Fruit fly (Drosophila melanogaster) whole organism, embryonic: ENCODE results near the gene CG15213.
A peak's percentile ranks its signal among the peaks of the same experiment; 100 is the strongest.

Source experiments
- Bdp1 ChIP-seq: fragments of 200-800 bp; sonication (Bioruptor generic); optimal IDR thresholded peaks from 3 replicates; lab custom pipeline; 2016; ENCODE audit warnings: missing biosample characterization, missing genetic modification characterization
- Blimp-1 ChIP-seq: fragments of 200-800 bp; sonication (Bioruptor generic); optimal IDR thresholded peaks from 3 replicates; lab custom pipeline; 2018; ENCODE audit warnings: missing biosample characterization, missing genetic modification characterization, mild to moderate bottlenecking, moderate library complexity, missing genetic modification reagents
- CG10654 ChIP-seq: fragments of 200-800 bp; sonication (Bioruptor generic); optimal IDR thresholded peaks from 2 replicates; lab custom pipeline; 2016; ENCODE audit warnings: missing biosample characterization, missing genetic modification characterization
- CG12104 ChIP-seq: fragments of 200-800 bp; sonication (Bioruptor generic); optimal IDR thresholded peaks from 3 replicates; lab custom pipeline; 2016; ENCODE audit warnings: missing biosample characterization, missing genetic modification characterization
- CG12219 ChIP-seq: fragments of 200-800 bp; sonication (Bioruptor generic); optimal IDR thresholded peaks from 3 replicates; lab custom pipeline; 2018; ENCODE audit warnings: missing biosample characterization, mild to moderate bottlenecking, missing genetic modification characterization
- CG12299 ChIP-seq: fragments of 200-800 bp; sonication (Bioruptor generic); optimal IDR thresholded peaks from 2 replicates; lab custom pipeline; 2018; ENCODE audit warnings: missing biosample characterization, mild to moderate bottlenecking, missing genetic modification characterization
- CG14860 ChIP-seq: fragments of 200-800 bp; sonication (Bioruptor generic); IDR thresholded peaks from 3 replicates; pipeline ENCODE4 v1.3.6; 2022; ENCODE audit warnings: missing biosample characterization, missing genetic modification characterization; ENCODE audit not compliant: partially characterized antibody
- CG1529 ChIP-seq: fragments of 200-800 bp; sonication (Bioruptor generic); optimal IDR thresholded peaks from 3 replicates; lab custom pipeline; 2018; ENCODE audit warnings: missing biosample characterization, missing genetic modification characterization
- CG16779 ChIP-seq: fragments of 200-800 bp; sonication (Bioruptor generic); IDR thresholded peaks from 2 replicates; pipeline ENCODE4 v1.3.6; 2022; ENCODE audit warnings: missing biosample characterization, missing genetic modification characterization
- CG18619 ChIP-seq: fragments of 200-800 bp; sonication (Bioruptor generic); optimal IDR thresholded peaks from 3 replicates; lab custom pipeline; 2017; ENCODE audit warnings: missing biosample characterization, mild to moderate bottlenecking, missing genetic modification characterization
- CG30403 ChIP-seq: fragments of 200-800 bp; sonication (Bioruptor generic); optimal IDR thresholded peaks from 3 replicates; lab custom pipeline; 2016; ENCODE audit warnings: missing biosample characterization, missing genetic modification characterization
- CG3065 ChIP-seq: fragments of 200-800 bp; sonication (Bioruptor generic); optimal IDR thresholded peaks from 2 replicates; lab custom pipeline; 2016; ENCODE audit warnings: missing biosample characterization, missing genetic modification characterization
- CG34376 ChIP-seq: fragments of 200-800 bp; sonication (Bioruptor generic); optimal IDR thresholded peaks from 2 replicates; lab custom pipeline; 2018; ENCODE audit warnings: missing biosample characterization, mild to moderate bottlenecking, missing genetic modification characterization
- CG4820 ChIP-seq: fragments of 200-800 bp; sonication (Bioruptor generic); optimal IDR thresholded peaks from 3 replicates; lab custom pipeline; 2016; ENCODE audit warnings: missing biosample characterization, missing genetic modification characterization
- CG5245 ChIP-seq: fragments of 200-800 bp; sonication (Bioruptor generic); optimal IDR thresholded peaks from 3 replicates; lab custom pipeline; 2016; ENCODE audit warnings: missing biosample characterization, missing genetic modification characterization
- CG5953 ChIP-seq: fragments of 200-800 bp; sonication (Bioruptor generic); IDR thresholded peaks from 2 replicates; pipeline ENCODE4 v1.3.6; 2022; ENCODE audit warnings: missing biosample characterization, missing genetic modification characterization
- CG7839 ChIP-seq: fragments of 200-800 bp; sonication (Bioruptor generic); optimal IDR thresholded peaks from 3 replicates; lab custom pipeline; 2018; ENCODE audit warnings: missing biosample characterization, mild to moderate bottlenecking, missing genetic modification characterization, moderate library complexity
- CG7928 ChIP-seq: fragments of 200-800 bp; sonication (Bioruptor generic); optimal IDR thresholded peaks from 2 replicates; lab custom pipeline; 2017; ENCODE audit warnings: missing biosample characterization, mild to moderate bottlenecking, missing genetic modification characterization
- CG8089 ChIP-seq: fragments of 200-800 bp; sonication (Bioruptor generic); optimal IDR thresholded peaks from 3 replicates; lab custom pipeline; 2016; ENCODE audit warnings: missing biosample characterization, missing genetic modification characterization
- CHES-1-like ChIP-seq: fragments of 200-800 bp; sonication (Bioruptor generic); optimal IDR thresholded peaks from 2 replicates; lab custom pipeline; 2016; ENCODE audit warnings: missing biosample characterization, missing genetic modification characterization
- Chrac-16 ChIP-seq: fragments of 200-800 bp; sonication (Bioruptor generic); optimal IDR thresholded peaks from 3 replicates; lab custom pipeline; 2016; ENCODE audit warnings: missing biosample characterization, missing genetic modification characterization
- CoRest ChIP-seq: fragments of 200-800 bp; sonication (Bioruptor generic); optimal IDR thresholded peaks from 3 replicates; lab custom pipeline; 2018; ENCODE audit warnings: missing biosample characterization, mild to moderate bottlenecking, missing genetic modification characterization, moderate library complexity
- Doc3 ChIP-seq: fragments of 200-800 bp; sonication (Bioruptor generic); IDR thresholded peaks from 3 replicates; pipeline ENCODE4 v1.3.6; 2022; ENCODE audit warnings: missing biosample characterization, missing genetic modification characterization; ENCODE audit not compliant: partially characterized antibody
- E2f1 ChIP-seq: fragments of 200-800 bp; sonication (Bioruptor generic); IDR thresholded peaks from 2 replicates; pipeline ENCODE4 v1.3.6; 2022; ENCODE audit warnings: missing biosample characterization, missing genetic modification characterization
- Elba2 ChIP-seq: fragments of 200-800 bp; sonication (Bioruptor generic); optimal IDR thresholded peaks from 3 replicates; lab custom pipeline; 2016; ENCODE audit warnings: missing biosample characterization, missing genetic modification characterization
- Gsc ChIP-seq: fragments of 200-800 bp; sonication (Bioruptor generic); IDR thresholded peaks from 2 replicates; pipeline ENCODE4 v1.3.6; 2022; ENCODE audit warnings: missing biosample characterization, missing genetic modification characterization
- HmgZ ChIP-seq: fragments of 200-800 bp; sonication (Bioruptor generic); optimal IDR thresholded peaks from 2 replicates; lab custom pipeline; 2018; ENCODE audit warnings: missing biosample characterization, mild to moderate bottlenecking, missing genetic modification characterization
- Hr3 ChIP-seq: fragments of 200-800 bp; sonication (Bioruptor generic); optimal IDR thresholded peaks from 3 replicates; lab custom pipeline; 2016; ENCODE audit warnings: missing biosample characterization, missing genetic modification characterization
- Hr51 ChIP-seq, 2 experiments: fragments of 200-800 bp; sonication (Bioruptor generic); optimal IDR thresholded peaks; 2 replicates in 1 of 2; 3 replicates in 1 of 2; lab custom pipeline; 2016 to 2018; ENCODE audit warnings: missing biosample characterization in 2 of 2, missing genetic modification characterization in 2 of 2, mild to moderate bottlenecking in 1 of 2, moderate library complexity in 1 of 2
- Hsf ChIP-seq: fragments of 200-800 bp; sonication (Bioruptor generic); optimal IDR thresholded peaks from 3 replicates; lab custom pipeline; 2016; ENCODE audit warnings: missing biosample characterization, missing genetic modification characterization
- Jarid2 ChIP-seq: fragments of 200-800 bp; sonication (Bioruptor generic); optimal IDR thresholded peaks from 3 replicates; lab custom pipeline; 2017; ENCODE audit warnings: mild to moderate bottlenecking, missing biosample characterization, missing genetic modification reagents, missing genetic modification characterization
- Max ChIP-seq: fragments of 200-800 bp; sonication (Bioruptor generic); optimal IDR thresholded peaks from 2 replicates; lab custom pipeline; 2016; ENCODE audit warnings: missing biosample characterization, mild to moderate bottlenecking, missing genetic modification characterization
- NC2α ChIP-seq: fragments of 200-800 bp; sonication (Bioruptor generic); optimal IDR thresholded peaks from 2 replicates; lab custom pipeline; 2016; ENCODE audit warnings: missing biosample characterization, missing genetic modification characterization
- Nf-YA ChIP-seq: fragments of 200-800 bp; sonication (Bioruptor generic); IDR thresholded peaks from 2 replicates; pipeline ENCODE4 v1.3.6; 2022; ENCODE audit warnings: missing biosample characterization, missing genetic modification characterization
- Oli ChIP-seq: fragments of 200-800 bp; sonication (Bioruptor generic); optimal IDR thresholded peaks from 2 replicates; lab custom pipeline; 2018; ENCODE audit warnings: missing biosample characterization, mild to moderate bottlenecking, missing genetic modification characterization, moderate library complexity
- Optix ChIP-seq: fragments of 200-800 bp; sonication (Bioruptor generic); IDR thresholded peaks from 3 replicates; pipeline ENCODE4 v1.3.6; 2022; ENCODE audit warnings: missing biosample characterization, missing genetic modification characterization
- Ptx1 ChIP-seq: fragments of 200-800 bp; sonication (Bioruptor generic); IDR thresholded peaks from 2 replicates; pipeline ENCODE4 v1.3.6; 2022; ENCODE audit warnings: missing biosample characterization, missing genetic modification characterization
- TFAM ChIP-seq: fragments of 200-800 bp; sonication (Bioruptor generic); optimal IDR thresholded peaks from 2 replicates; lab custom pipeline; 2017; ENCODE audit warnings: missing biosample characterization, missing genetic modification characterization, inconsistent platforms
- aop ChIP-seq: fragments of 200-800 bp; sonication (Bioruptor generic); IDR thresholded peaks from 2 replicates; pipeline ENCODE4 v1.3.6; 2022; ENCODE audit warnings: missing biosample characterization, missing genetic modification characterization
- cad ChIP-seq: fragments of >200 bp; optimal IDR thresholded peaks from 2 replicates; lab custom pipeline; 2017; ENCODE audit warnings: missing biosample characterization, missing genetic modification characterization
- dati ChIP-seq: fragments of 200-800 bp; sonication (Bioruptor generic); IDR thresholded peaks from 2 replicates; pipeline ENCODE4 v1.3.6; 2022; ENCODE audit warnings: missing biosample characterization, missing genetic modification characterization
- disco-r ChIP-seq: fragments of 200-800 bp; sonication (Bioruptor generic); optimal IDR thresholded peaks from 2 replicates; lab custom pipeline; 2016; ENCODE audit warnings: missing biosample characterization, missing genetic modification characterization
- eyg ChIP-seq: fragments of 200-800 bp; sonication (Bioruptor generic); optimal IDR thresholded peaks from 3 replicates; lab custom pipeline; 2016; ENCODE audit warnings: missing biosample characterization, missing genetic modification characterization
- fu2 ChIP-seq: fragments of 200-800 bp; sonication (Bioruptor generic); optimal IDR thresholded peaks from 2 replicates; lab custom pipeline; 2016; ENCODE audit warnings: missing biosample characterization, missing genetic modification characterization
- pita ChIP-seq: fragments of 200-800 bp; sonication (Bioruptor generic); optimal IDR thresholded peaks from 2 replicates; lab custom pipeline; 2017; ENCODE audit warnings: missing biosample characterization, mild to moderate bottlenecking, missing genetic modification characterization
- pzg ChIP-seq: fragments of 200-800 bp; sonication (Bioruptor generic); optimal IDR thresholded peaks from 3 replicates; lab custom pipeline; 2018; ENCODE audit warnings: missing biosample characterization, mild to moderate bottlenecking, missing genetic modification characterization, moderate library complexity
- schlank ChIP-seq: fragments of 200-800 bp; sonication (Bioruptor generic); optimal IDR thresholded peaks from 2 replicates; lab custom pipeline; 2018; ENCODE audit warnings: missing biosample characterization, mild to moderate bottlenecking, missing genetic modification characterization
- tup ChIP-seq: fragments of 200-800 bp; sonication (Bioruptor generic); optimal IDR thresholded peaks from 2 replicates; lab custom pipeline; 2016; ENCODE audit warnings: missing biosample characterization, mild to moderate bottlenecking, missing genetic modification characterization, moderate library complexity
- unpg ChIP-seq: fragments of 200-800 bp; sonication (Bioruptor generic); optimal IDR thresholded peaks from 3 replicates; lab custom pipeline; 2018; ENCODE audit warnings: missing biosample characterization, mild to moderate bottlenecking, missing genetic modification characterization, moderate library complexity
- zen ChIP-seq: fragments of 200-800 bp; sonication (Bioruptor generic); optimal IDR thresholded peaks from 3 replicates; lab custom pipeline; 2018; ENCODE audit warnings: missing biosample characterization, mild to moderate bottlenecking, missing genetic modification characterization, moderate library complexity

Gene CG15213

DNA sequence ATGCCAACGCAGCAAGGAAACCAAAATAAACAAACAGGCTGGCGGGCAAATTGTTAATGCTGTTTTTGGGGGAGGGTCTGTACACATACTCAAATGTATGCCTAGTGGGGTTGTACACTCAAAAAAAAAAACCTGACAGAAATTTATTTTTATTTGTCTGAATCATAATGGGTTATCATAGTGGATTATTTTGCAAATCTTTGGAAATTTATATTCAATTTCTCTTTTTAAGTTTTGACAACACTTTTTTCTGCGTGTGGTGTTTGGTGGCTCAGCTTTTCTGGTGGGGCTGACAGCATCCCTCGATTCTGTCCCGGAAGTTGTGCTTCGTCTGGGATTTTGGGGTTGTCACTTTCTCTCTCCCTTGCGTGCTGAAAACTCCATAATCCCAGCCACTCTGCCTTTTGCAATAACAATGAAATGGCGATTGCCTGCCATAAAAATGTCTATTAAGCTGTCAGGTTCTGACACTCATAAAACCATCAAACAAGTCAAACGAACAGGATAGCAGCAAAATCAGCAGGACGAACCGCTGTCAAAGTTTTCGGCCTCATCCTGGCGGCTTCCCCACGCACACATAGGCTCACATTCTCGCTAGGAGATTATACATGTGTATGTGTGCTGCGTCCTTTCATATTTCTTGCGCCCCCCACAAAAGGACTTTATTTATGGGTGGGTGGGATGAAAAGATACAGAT lies 22.0 kb upstream of the CG15213 start (continued):
- peak; percentile 51 for TF ChIP-seq CG10654
- peak; percentile 17 for TF ChIP-seq eyg (GFP tag; lab: Kevin White, UChicago)
- TF ChIP-seq CG1529 (GFP tag; lab: Kevin White, UChicago) = peak; percentile 32
- peak; percentile 74 for TF ChIP-seq Blimp-1
- peak; percentile 54 to 85 for TF ChIP-seq Hr51 (GFP tag; optimal IDR thresholded peaks at IDR 0.05; lab: Kevin White, UChicago)
- peak; percentile 67 for TF ChIP-seq CG18619 (GFP tag; lab: Kevin White, UChicago)
- TF ChIP-seq NC2α (GFP tag; lab: Kevin White, UChicago) = peak; percentile 12
- TF ChIP-seq schlank (tag; lab: Kevin White, UChicago) = peak; percentile 54
- TF ChIP-seq CG5953 (GFP tag; lab: Robert Waterston, UW) = peak; percentile 77
- TF ChIP-seq tup (GFP tag; lab: Kevin White, UChicago) = peak; percentile 72
- TF ChIP-seq Ptx1 (GFP tag; lab: Robert Waterston, UW) = peak; percentile 87
- no peak for TF ChIP-seq Jarid2 (GFP tag; lab: Kevin White, UChicago)
- peak; percentile 79 for TF ChIP-seq CG34376 (GFP tag; lab: Kevin White, UChicago)
- peak; percentile 78 for TF ChIP-seq CG16779
- TF ChIP-seq aop (GFP tag; lab: Robert Waterston, UW) = peak; percentile 40; the same call in 1 of the 2 replicates
- peak; percentile 73 for TF ChIP-seq CG4820 (GFP tag; lab: Kevin White, UChicago)
- TF ChIP-seq dati (GFP tag; lab: Robert Waterston, UW) = no peak
- peak; percentile 55 for TF ChIP-seq Hr3 (GFP tag; lab: Kevin White, UChicago)
- TF ChIP-seq Optix (GFP tag; lab: Robert Waterston, UW) = no peak; the same call in 1 of the 3 replicates
- TF ChIP-seq pita (GFP tag; lab: Kevin White, UChicago) = no peak
- no peak for TF ChIP-seq cad (GFP tag; lab: Kevin White, UChicago)
- peak; percentile 81 for TF ChIP-seq E2f1 (GFP tag; lab: Robert Waterston, UW)
- peak; percentile 55 for TF ChIP-seq CG12219 (GFP tag; lab: Kevin White, UChicago)
- no peak for TF ChIP-seq zen (tag; lab: Kevin White, UChicago)
- peak; percentile 67 for TF ChIP-seq fu2 (GFP tag; lab: Kevin White, UChicago)
- TF ChIP-seq Bdp1 (GFP tag; lab: Kevin White, UChicago) = no peak
- peak; percentile 56 for TF ChIP-seq Oli
- no peak for TF ChIP-seq TFAM (GFP tag; lab: Kevin White, UChicago)
- TF ChIP-seq CHES-1-like (GFP tag; lab: Kevin White, UChicago) = peak; percentile 73
- TF ChIP-seq CG30403 (GFP tag; lab: Kevin White, UChicago) = peak; percentile 81
- no peak for TF ChIP-seq pzg (GFP tag; lab: Kevin White, UChicago)
- TF ChIP-seq Elba2 (GFP tag; lab: Kevin White, UChicago) = no peak
- peak; percentile 77 for TF ChIP-seq HmgZ (tag; lab: Kevin White, UChicago)
- peak; percentile 54 for TF ChIP-seq CG8089
- TF ChIP-seq CG7839 (tag; lab: Kevin White, UChicago) = peak; percentile 81
- TF ChIP-seq Max (GFP tag; lab: Kevin White, UChicago) = no peak
- peak; percentile 52; the same call in 1 of the 2 replicates for TF ChIP-seq Nf-YA (GFP tag; lab: Robert Waterston, UW)
- TF ChIP-seq CG12104 (GFP tag; lab: Kevin White, UChicago) = peak; percentile 43
- TF ChIP-seq CG7928 = peak; percentile 12
- TF ChIP-seq CG3065 (GFP tag; lab: Kevin White, UChicago) = no peak
- peak; percentile 53 for TF ChIP-seq CG5245 (GFP tag; lab: Kevin White, UChicago)
- TF ChIP-seq Chrac-16 (GFP tag; lab: Kevin White, UChicago) = peak; percentile 61
- TF ChIP-seq CoRest (tag; lab: Kevin White, UChicago) = peak; percentile 55
- peak; percentile 77 for TF ChIP-seq CG12299 (tag; lab: Kevin White, UChicago)
- peak; percentile 48 for TF ChIP-seq disco-r (GFP tag; lab: Kevin White, UChicago)
- TF ChIP-seq unpg (GFP tag; lab: Kevin White, UChicago) = no peak
- no peak for TF ChIP-seq Gsc
- no peak for TF ChIP-seq Doc3
- no peak for TF ChIP-seq CG14860 (GFP tag; lab: Robert Waterston, UW)
- peak; percentile 71 for TF ChIP-seq Hsf (GFP tag; lab: Kevin White, UChicago)
